Fruit fly (Drosophila melanogaster): ENCODE measurements around the gene CG10375.

DNA sequence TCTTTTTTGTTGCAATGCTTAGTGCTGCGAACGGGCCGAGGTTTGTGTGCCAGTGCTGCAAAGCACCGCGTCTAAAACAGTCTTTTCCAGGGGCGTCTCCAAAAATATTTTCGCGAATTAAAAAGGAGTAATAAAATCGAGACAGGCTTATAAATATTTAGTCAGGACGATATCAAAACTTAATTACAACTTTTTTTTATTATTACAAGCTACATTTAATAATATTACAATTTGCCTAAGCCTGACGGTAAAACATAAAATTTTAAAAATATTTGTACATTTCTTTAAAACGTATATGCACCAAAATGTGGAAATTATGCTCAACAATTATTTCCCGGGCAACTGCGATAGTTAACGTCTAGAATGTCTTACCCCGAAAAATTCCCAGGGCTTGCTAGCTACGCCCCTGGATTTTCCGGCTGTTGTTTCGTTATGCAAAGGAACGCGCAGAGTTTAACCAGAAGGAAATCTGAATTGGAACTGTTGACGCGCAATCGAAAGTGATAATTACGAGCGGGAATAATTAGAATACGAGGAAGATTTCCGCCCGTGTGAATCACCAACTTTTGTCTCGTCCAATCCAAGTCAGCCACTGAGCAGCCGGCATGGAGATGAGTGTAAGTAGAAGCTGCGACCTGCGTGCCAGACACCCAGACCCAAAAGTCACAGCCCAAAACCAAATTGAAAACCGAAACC, 9.5 kb upstream of the CG10375 start, which contains the start of the genes PTPMT1 and Hrd3:
- peak; percentile 99 for TF ChIP-seq Pif1A (GFP tag; optimal IDR thresholded peaks at IDR 0.05)
- peak; percentile 99 for TF ChIP-seq CG8159 (tag; optimal IDR thresholded peaks at IDR 0.05)
- TF ChIP-seq Ets98B (GFP tag; IDR thresholded peaks at IDR 0.05): peak; percentile 91
